Worm (Caenorhabditis elegans) whole organism, L4 larva: ENCODE data around the gene nex-3.

Experiments
- D1046.2 ChIP-seq: fragments of 200-800 bp; sonication (Bioruptor generic); IDR thresholded peaks from 2 replicates; pipeline ENCODE4 v1.3.6; 2022; ENCODE audit warnings: missing genetic modification characterization, missing compliant biosample characterization
- F10B5.3 ChIP-seq: sonication (generic microtip); optimal IDR thresholded peaks from 2 replicates; lab custom pipeline; 2016; ENCODE audit warnings: mild to moderate bottlenecking, missing genetic modification characterization, missing compliant biosample characterization
- F26F4.8 ChIP-seq: fragments of 200-800 bp; sonication (Bioruptor generic); conservative IDR thresholded peaks from 2 replicates; pipeline ENCODE4 v1.3.6; 2022; ENCODE audit warnings: missing genetic modification characterization, missing compliant biosample characterization
- F44E2.7 ChIP-seq: fragments of 200-800 bp; sonication (Bioruptor generic); IDR thresholded peaks from 2 replicates; pipeline ENCODE4 v2.1.2; 2022; ENCODE audit warnings: missing genetic modification characterization, missing compliant biosample characterization
- F49E8.2 ChIP-seq: sonication (generic microtip); optimal IDR thresholded peaks from 2 replicates; lab custom pipeline; 2016; ENCODE audit warnings: missing compliant biosample characterization, mild to moderate bottlenecking, missing genetic modification characterization, borderline replicate concordance
- R02D3.7 ChIP-seq: fragments of 150-350 bp; sonication (generic microtip); optimal IDR thresholded peaks from 3 replicates; lab custom pipeline; 2014; ENCODE audit warnings: missing biosample characterization, missing genetic modification characterization
- T20F7.1 ChIP-seq: fragments of 200-800 bp; sonication (Bioruptor generic); optimal IDR thresholded peaks from 2 replicates; lab custom pipeline; 2018; ENCODE audit warnings: mild to moderate bottlenecking, missing genetic modification characterization, missing compliant biosample characterization
- T26A8.4 ChIP-seq: fragments of 200-800 bp; sonication (Bioruptor generic); IDR thresholded peaks from 2 replicates; pipeline ENCODE4 v1.3.6; 2022; ENCODE audit warnings: missing genetic modification characterization, missing compliant biosample characterization
- Y48G9A.11 ChIP-seq: fragments of 200-800 bp; sonication (Bioruptor generic); IDR thresholded peaks from 2 replicates; pipeline ENCODE4 v1.3.6; 2022; ENCODE audit warnings: missing genetic modification reagents, missing genetic modification characterization, missing compliant biosample characterization
- Y5F2A.4 ChIP-seq: fragments of 200-800 bp; sonication (Bioruptor generic); optimal IDR thresholded peaks from 2 replicates; lab custom pipeline; 2018; ENCODE audit warnings: mild to moderate bottlenecking, missing genetic modification characterization, missing compliant biosample characterization
- aly-2 ChIP-seq: sonication (generic microtip); optimal IDR thresholded peaks from 2 replicates; lab custom pipeline; 2018; ENCODE audit warnings: missing biosample characterization, missing genetic modification characterization
- arid-1 ChIP-seq: fragments of 200-800 bp; sonication (Bioruptor generic); conservative IDR thresholded peaks from 2 replicates; pipeline ENCODE4 v1.3.6; 2022; ENCODE audit warnings: missing genetic modification reagents, missing genetic modification characterization, missing compliant biosample characterization
- ceh-20 ChIP-seq: fragments of 200-800 bp; sonication (Bioruptor generic); IDR thresholded peaks from 2 replicates; pipeline ENCODE4 v1.3.6; 2022; ENCODE audit warnings: missing genetic modification reagents, missing genetic modification characterization, missing compliant biosample characterization
- ceh-32 ChIP-seq: sonication (generic microtip); optimal IDR thresholded peaks from 2 replicates; lab custom pipeline; 2016; ENCODE audit warnings: mild to moderate bottlenecking, missing genetic modification characterization, missing compliant biosample characterization; ENCODE audit not compliant: poor library complexity
- ceh-62 ChIP-seq: sonication (generic microtip); optimal IDR thresholded peaks from 2 replicates; lab custom pipeline; 2017; ENCODE audit warnings: missing biosample characterization, missing genetic modification characterization
- daf-12 ChIP-seq: fragments of 150-350 bp; optimal IDR thresholded peaks from 2 replicates; lab custom pipeline; 2014; ENCODE audit warnings: missing biosample characterization, missing genetic modification reagents, missing genetic modification characterization
- daf-16 ChIP-seq, 3 experiments: sonication (generic microtip); optimal IDR thresholded peaks; 2 replicates each; lab custom pipeline; 2016 to 2017; ENCODE audit warnings: missing genetic modification characterization in 3 of 3, missing genetic modification reagents in 3 of 3, mild to moderate bottlenecking in 2 of 3, missing compliant biosample characterization in 2 of 3, missing biosample characterization in 1 of 3, moderate library complexity in 1 of 3
- daf-19 ChIP-seq: fragments of 200-800 bp; sonication (Bioruptor generic); conservative IDR thresholded peaks from 2 replicates; pipeline ENCODE4 v1.3.6; 2022; ENCODE audit warnings: missing genetic modification characterization, missing compliant biosample characterization
- daf-8 ChIP-seq: fragments of 200-800 bp; sonication (Bioruptor generic); IDR thresholded peaks from 2 replicates; pipeline ENCODE4 v1.3.6; 2022; ENCODE audit warnings: missing genetic modification characterization, missing compliant biosample characterization
- dmd-6 ChIP-seq: fragments of 200-800 bp; sonication (Bioruptor generic); IDR thresholded peaks from 2 replicates; pipeline ENCODE4 v1.3.6; 2022; ENCODE audit warnings: missing genetic modification reagents, missing genetic modification characterization, missing compliant biosample characterization
- dmd-9 ChIP-seq: fragments of 200-800 bp; sonication (Bioruptor generic); IDR thresholded peaks from 2 replicates; pipeline ENCODE4 v1.3.6; 2022; ENCODE audit warnings: missing genetic modification reagents, missing genetic modification characterization, missing compliant biosample characterization
- egl-27 ChIP-seq: sonication (generic microtip); optimal IDR thresholded peaks from 3 replicates; lab custom pipeline; 2017; ENCODE audit warnings: missing biosample characterization, missing genetic modification reagents, missing genetic modification characterization
- fkh-10 ChIP-seq: fragments of 150-350 bp; optimal IDR thresholded peaks from 2 replicates; lab custom pipeline; 2014; ENCODE audit warnings: missing biosample characterization, missing genetic modification reagents, missing genetic modification characterization
- gei-8 ChIP-seq: fragments of 200-800 bp; sonication (Bioruptor generic); optimal IDR thresholded peaks from 2 replicates; lab custom pipeline; 2018; ENCODE audit warnings: mild to moderate bottlenecking, missing genetic modification characterization, missing compliant biosample characterization
- hif-1 ChIP-seq, 2 experiments: sonication (generic microtip); optimal IDR thresholded peaks; 2 replicates each; lab custom pipeline; 2016 to 2017; ENCODE audit warnings: missing compliant biosample characterization in 2 of 2, missing genetic modification characterization in 2 of 2, missing genetic modification reagents in 2 of 2, missing genotype in 2 of 2, mild to moderate bottlenecking in 1 of 2
- hlh-11 ChIP-seq: fragments of 200-800 bp; sonication (Bioruptor generic); optimal IDR thresholded peaks from 2 replicates; lab custom pipeline; 2018; ENCODE audit warnings: mild to moderate bottlenecking, missing genetic modification characterization, missing compliant biosample characterization
- hlh-30 ChIP-seq: sonication (generic microtip); optimal IDR thresholded peaks from 2 replicates; lab custom pipeline; 2017; ENCODE audit warnings: antibody characterized with exemption, mild to moderate bottlenecking, missing genetic modification characterization, missing compliant biosample characterization; ENCODE audit not compliant: insufficient read depth
- hmg-1.1 ChIP-seq: fragments of 200-800 bp; sonication (Bioruptor generic); IDR thresholded peaks from 2 replicates; pipeline ENCODE4 v1.3.6; 2022; ENCODE audit warnings: missing genetic modification reagents, missing genetic modification characterization, missing compliant biosample characterization
- lin-1 ChIP-seq: fragments of 200-800 bp; sonication (Bioruptor generic); IDR thresholded peaks from 2 replicates; pipeline ENCODE4 v1.3.6; 2022; ENCODE audit warnings: missing genetic modification reagents, missing genetic modification characterization, missing compliant biosample characterization
- lin-13 ChIP-seq: fragments of 150-350 bp; optimal IDR thresholded peaks from 2 replicates; lab custom pipeline; 2014; ENCODE audit warnings: missing biosample characterization, missing genetic modification reagents, missing genetic modification characterization
- lin-15B ChIP-seq: fragments of 150-350 bp; sonication (generic microtip); optimal IDR thresholded peaks from 3 replicates; lab custom pipeline; 2014; ENCODE audit warnings: missing biosample characterization, missing genetic modification characterization
- lin-29 ChIP-seq: fragments of 200-800 bp; sonication (Bioruptor generic); IDR thresholded peaks from 2 replicates; pipeline ENCODE4 v1.3.6; 2022; ENCODE audit warnings: missing genetic modification reagents, missing genetic modification characterization, missing compliant biosample characterization
- lin-38 ChIP-seq: fragments of 200-800 bp; sonication (Bioruptor generic); IDR thresholded peaks from 2 replicates; pipeline ENCODE4 v1.3.6; 2022; ENCODE audit warnings: missing genetic modification reagents, missing genetic modification characterization, missing compliant biosample characterization
- lir-3 ChIP-seq: sonication (generic microtip); optimal IDR thresholded peaks from 2 replicates; lab custom pipeline; 2016; ENCODE audit warnings: mild to moderate bottlenecking, missing genetic modification characterization, missing compliant biosample characterization
- madf-5 ChIP-seq, 2 experiments: fragments of 200-800 bp; sonication (Bioruptor generic); IDR thresholded peaks; 2 replicates each; pipeline ENCODE4 v1.3.6; 2022; ENCODE audit warnings: missing compliant biosample characterization in 2 of 2, missing genetic modification characterization in 2 of 2
- mep-1 ChIP-seq: fragments of 150-350 bp; sonication (generic microtip); optimal IDR thresholded peaks from 3 replicates; lab custom pipeline; 2014; ENCODE audit warnings: missing biosample characterization, missing genetic modification characterization
- mes-2 ChIP-seq: sonication (generic microtip); optimal IDR thresholded peaks from 2 replicates; lab custom pipeline; 2016; ENCODE audit warnings: missing genotype, mild to moderate bottlenecking, missing genetic modification characterization, missing compliant biosample characterization; ENCODE audit not compliant: poor library complexity, severe bottlenecking
- mxl-3 ChIP-seq: fragments of 200-800 bp; sonication (Bioruptor generic); optimal IDR thresholded peaks from 2 replicates; lab custom pipeline; 2018; ENCODE audit warnings: mild to moderate bottlenecking, missing genetic modification characterization, missing compliant biosample characterization
- nhr-41 ChIP-seq: fragments of 200-800 bp; sonication (Bioruptor generic); IDR thresholded peaks from 2 replicates; pipeline ENCODE4 v1.3.6; 2022; ENCODE audit warnings: missing genetic modification reagents, missing genetic modification characterization, missing compliant biosample characterization
- nhr-77 ChIP-seq: fragments of 150-350 bp; optimal IDR thresholded peaks from 2 replicates; lab custom pipeline; 2014; ENCODE audit warnings: missing biosample characterization, missing genetic modification characterization
- rbr-2 ChIP-seq: sonication (generic microtip); optimal IDR thresholded peaks from 2 replicates; lab custom pipeline; 2016; ENCODE audit warnings: missing genotype, missing genetic modification characterization, missing compliant biosample characterization
- saeg-2 ChIP-seq: fragments of 200-800 bp; sonication (Bioruptor generic); IDR thresholded peaks from 2 replicates; pipeline ENCODE4 v1.3.6; 2022; ENCODE audit warnings: missing genetic modification reagents, missing genetic modification characterization, missing compliant biosample characterization
- set-16 ChIP-seq: fragments of 200-800 bp; sonication (Bioruptor generic); IDR thresholded peaks from 2 replicates; pipeline ENCODE4 v1.3.6; 2022; ENCODE audit warnings: missing genetic modification reagents, missing genetic modification characterization, missing compliant biosample characterization
- skn-1 ChIP-seq: fragments of 150-350 bp; optimal IDR thresholded peaks from 2 replicates; lab custom pipeline; 2014; ENCODE audit warnings: missing biosample characterization, missing genetic modification characterization
- tag-97 ChIP-seq: fragments of 200-800 bp; sonication (Bioruptor generic); IDR thresholded peaks from 2 replicates; pipeline ENCODE4 v1.3.6; 2022; ENCODE audit warnings: missing genetic modification characterization, missing compliant biosample characterization
- tra-1 ChIP-seq: fragments of 200-800 bp; sonication (Bioruptor generic); IDR thresholded peaks from 2 replicates; pipeline ENCODE4 v1.3.6; 2022; ENCODE audit warnings: missing genetic modification reagents, missing genetic modification characterization, missing compliant biosample characterization
- unc-130 ChIP-seq: sonication (generic microtip); optimal IDR thresholded peaks from 2 replicates; lab custom pipeline; 2016; ENCODE audit warnings: missing genetic modification reagents, missing genetic modification characterization, missing compliant biosample characterization
- zag-1 ChIP-seq: fragments of 150-350 bp; optimal IDR thresholded peaks from 2 replicates; lab custom pipeline; 2014; ENCODE audit warnings: missing biosample characterization, missing genetic modification characterization
- zip-11 ChIP-seq: fragments of 200-800 bp; sonication (Bioruptor generic); IDR thresholded peaks from 2 replicates; pipeline ENCODE4 v1.3.6; 2022; ENCODE audit warnings: missing genetic modification characterization, missing compliant biosample characterization
- ztf-7 ChIP-seq: fragments of 150-350 bp; optimal IDR thresholded peaks from 2 replicates; lab custom pipeline; 2014; ENCODE audit warnings: missing biosample characterization, missing genetic modification characterization

nex-3 gene

ce11 chrIII:4470793-4471192, 28.9 kb downstream of the nex-3 start (continued):
- TF ChIP-seq nhr-41 (GFP tag; lab: Robert Waterston, UW) (0 out of 2 replicates have a peak, but pooled peaks have one; percentile 36), F44E2.7 (GFP tag; lab: Robert Waterston, UW) (peak; percentile 78; the same call in 1 of the 2 replicates), lir-3 (peak; percentile 59), lin-29 (GFP tag; lab: Robert Waterston, UW) (no peak), D1046.2 (GFP tag; lab: Robert Waterston, UW) (peak; percentile 78), set-16 (no peak), Y48G9A.11 (peak; percentile 49), fkh-10 (GFP tag; lab: Kevin White, UChicago) (no peak), lin-38 (GFP tag; lab: Robert Waterston, UW) (peak; percentile 77), hlh-11 (tag; lab: Kevin White, UChicago) (peak; percentile 48), aly-2 (peak; percentile 58), F10B5.3 (tag; lab: Kevin White, UChicago) (peak; percentile 45), madf-5 (GFP tag; IDR thresholded peaks at IDR 0.05; lab: Robert Waterston, UW) (peak; percentile 29 to 88; a peak in 3 of 4 replicates), rbr-2 (tag; lab: Kevin White, UChicago) (peak; percentile 57), daf-16 (GFP tag; optimal IDR thresholded peaks at IDR 0.05; lab: Kevin White, UChicago) (peak; percentile 67 to 78), daf-16 (tag; optimal IDR thresholded peaks at IDR 0.05; lab: Kevin White, UChicago) (peak; percentile 57), tra-1 (peak; percentile 77), R02D3.7 (tag; lab: Kevin White, UChicago) (no peak), zip-11 (GFP tag; lab: Robert Waterston, UW) (no peak), lin-13 (GFP tag; lab: Kevin White, UChicago) (peak; percentile 64), F26F4.8 (peak; percentile 78; the same call in 1 of the 2 replicates), Y5F2A.4 (GFP tag; lab: Kevin White, UChicago) (peak; percentile 77), mep-1 (tag; lab: Kevin White, UChicago) (peak; percentile 75), lin-15B (tag; lab: Kevin White, UChicago) (no peak), ceh-62 (tag; lab: Kevin White, UChicago) (no peak), mxl-3 (GFP tag; lab: Kevin White, UChicago) (no peak), unc-130 (GFP tag; lab: Kevin White, UChicago) (peak; percentile 45), T20F7.1 (GFP tag; lab: Kevin White, UChicago) (no peak), egl-27 (tag; lab: Kevin White, UChicago) (no peak), dmd-6 (GFP tag; lab: Robert Waterston, UW) (peak; percentile 54), skn-1 (tag; lab: Kevin White, UChicago) (no peak), T26A8.4 (GFP tag; lab: Robert Waterston, UW) (peak; percentile 87), zag-1 (tag; lab: Kevin White, UChicago) (no peak), daf-12 (tag; lab: Kevin White, UChicago) (no peak), ztf-7 (tag; lab: Kevin White, UChicago) (peak; percentile 64), tag-97 (no peak), gei-8 (GFP tag; lab: Kevin White, UChicago) (peak; percentile 80), ceh-32 (tag; lab: Kevin White, UChicago) (no peak), hmg-1.1 (GFP tag; lab: Robert Waterston, UW) (peak; percentile 75), daf-19 (GFP tag; lab: Robert Waterston, UW) (peak; percentile 73), hlh-30 (peak; percentile 69), lin-1 (peak; percentile 34; the same call in 1 of the 2 replicates), F49E8.2 (peak; percentile 59), daf-8 (GFP tag; lab: Robert Waterston, UW) (no peak; the same call in 1 of the 2 replicates), arid-1 (GFP tag; lab: Robert Waterston, UW) (peak; percentile 88), saeg-2 (GFP tag; lab: Robert Waterston, UW) (peak; percentile 48; the same call in 1 of the 2 replicates), ceh-20 (GFP tag; lab: Robert Waterston, UW) (no peak), nhr-77 (tag; lab: Kevin White, UChicago) (no peak), mes-2 (tag; lab: Kevin White, UChicago) (peak; percentile 84), hif-1 (tag; optimal IDR thresholded peaks at IDR 0.05; lab: Kevin White, UChicago) (peak in 1 of 2 experiments; percentile 55), dmd-9 (GFP tag; lab: Robert Waterston, UW) (peak; percentile 65; the same call in 1 of the 2 replicates)
